Fruit fly (Drosophila melanogaster) whole organism, wandering third instar larva: ENCODE measurements around the gene mei-41.

ENCODE experiments used
- Abd-B ChIP-seq: fragments of >200 bp; optimal IDR thresholded peaks from 2 replicates; lab custom pipeline; 2017; ENCODE audit warnings: missing biosample characterization, missing genetic modification characterization
- dsf ChIP-seq: sonication (Bioruptor generic); optimal IDR thresholded peaks from 2 replicates; lab custom pipeline; 2016; ENCODE audit warnings: missing biosample characterization, missing genetic modification characterization, borderline replicate concordance
- lola ChIP-seq: fragments of >200 bp; optimal IDR thresholded peaks from 2 replicates; lab custom pipeline; 2017; ENCODE audit warnings: missing biosample characterization, missing genetic modification characterization
- pan ChIP-seq: fragments of >200 bp; optimal IDR thresholded peaks from 2 replicates; lab custom pipeline; 2017
- usp ChIP-seq: fragments of >200 bp; optimal IDR thresholded peaks from 2 replicates; lab custom pipeline; 2017; ENCODE audit warnings: missing biosample characterization, missing genetic modification characterization

- TF ChIP-seq Abd-B (GFP tag; lab: Kevin White, UChicago), result no peak
- no peak for TF ChIP-seq lola (GFP tag; lab: Kevin White, UChicago)
- no peak for TF ChIP-seq dsf
- no peak for TF ChIP-seq pan
- no peak for TF ChIP-seq usp (GFP tag; lab: Kevin White, UChicago)
Observed at dm6 chrX:16449316-16449715, 57.8 kb downstream of the mei-41 start.
